Worm (Caenorhabditis elegans) whole organism, L4/young adult: ENCODE results near the gene F40H3.1.

Source experiments
- W03F9.2 ChIP-seq: fragments of 150-350 bp; optimal IDR thresholded peaks from 2 replicates; lab custom pipeline; 2014; ENCODE audit warnings: missing biosample characterization, missing genetic modification characterization
- dao-5 ChIP-seq: sonication (generic microtip); optimal IDR thresholded peaks from 2 replicates; lab custom pipeline; 2016; ENCODE audit warnings: missing genotype, missing genetic modification characterization, moderate library complexity, missing compliant biosample characterization
- him-1 ChIP-seq: sonication (generic microtip); optimal IDR thresholded peaks from 2 replicates; lab custom pipeline; 2016; ENCODE audit warnings: missing genotype, missing genetic modification reagents, missing genetic modification characterization, missing compliant biosample characterization

- TF ChIP-seq him-1 (no peak), W03F9.2 (tag; lab: Kevin White, UChicago) (no peak), dao-5 (tag; lab: Kevin White, UChicago) (no peak)
Observed at ce11 chrII:6226995-6227394, 47.4 kb downstream of the F40H3.1 start, which contains the start of gene srsy-2.
